Fruit fly (Drosophila melanogaster) whole organism, adult: ENCODE measurements around the gene Spn28B.

Experiments used
- CG11617 ChIP-seq: fragments of 200-800 bp; sonication (Bioruptor generic); optimal IDR thresholded peaks from 2 replicates; lab custom pipeline; 2017; ENCODE audit warnings: mild to moderate bottlenecking, missing biosample characterization, missing genetic modification reagents, missing genetic modification characterization
- CG12768 ChIP-seq: fragments of 200-800 bp; sonication (Bioruptor generic); optimal IDR thresholded peaks from 2 replicates; lab custom pipeline; 2017; ENCODE audit warnings: missing biosample characterization, missing genetic modification characterization, mild to moderate bottlenecking, moderate library complexity, missing genetic modification reagents
- CG14711 ChIP-seq: fragments of 200-800 bp; sonication (Bioruptor generic); optimal IDR thresholded peaks from 2 replicates; lab custom pipeline; 2018; ENCODE audit warnings: missing biosample characterization, mild to moderate bottlenecking, missing genetic modification characterization, moderate library complexity
- CG33017 ChIP-seq: fragments of 200-800 bp; sonication (Bioruptor generic); optimal IDR thresholded peaks from 2 replicates; lab custom pipeline; 2018; ENCODE audit warnings: missing biosample characterization, mild to moderate bottlenecking, missing genetic modification characterization, moderate library complexity
- CG5204 ChIP-seq: fragments of 200-800 bp; sonication (Bioruptor generic); optimal IDR thresholded peaks from 2 replicates; lab custom pipeline; 2016; ENCODE audit warnings: missing biosample characterization, missing genetic modification characterization
- CG7045 ChIP-seq: fragments of 200-800 bp; sonication (Bioruptor generic); optimal IDR thresholded peaks from 2 replicates; lab custom pipeline; 2017; ENCODE audit warnings: missing biosample characterization, mild to moderate bottlenecking, missing genetic modification characterization
- Clk ChIP-seq: fragments of 200-800 bp; sonication (Bioruptor generic); optimal IDR thresholded peaks from 2 replicates; lab custom pipeline; 2017; ENCODE audit warnings: missing biosample characterization, missing genetic modification characterization
- Mnt ChIP-seq: fragments of 200-800 bp; sonication (Bioruptor generic); optimal IDR thresholded peaks from 2 replicates; lab custom pipeline; 2016; ENCODE audit warnings: missing biosample characterization, mild to moderate bottlenecking, missing genetic modification characterization
- bab1 ChIP-seq: fragments of 200-800 bp; sonication (Bioruptor generic); optimal IDR thresholded peaks from 3 replicates; lab custom pipeline; 2019; ENCODE audit warnings: missing biosample characterization, mild to moderate bottlenecking, missing genetic modification characterization, moderate library complexity
- cic ChIP-seq: fragments of 200-800 bp; sonication (Bioruptor generic); optimal IDR thresholded peaks from 2 replicates; lab custom pipeline; 2017; ENCODE audit warnings: missing biosample characterization, mild to moderate bottlenecking, missing genetic modification characterization, moderate library complexity
- kay ChIP-seq: fragments of 200-800 bp; sonication (Bioruptor generic); peaks from one replicate; lab custom pipeline; 2016; ENCODE audit warnings: missing biosample characterization, missing genetic modification characterization, borderline replicate concordance

DNA sequence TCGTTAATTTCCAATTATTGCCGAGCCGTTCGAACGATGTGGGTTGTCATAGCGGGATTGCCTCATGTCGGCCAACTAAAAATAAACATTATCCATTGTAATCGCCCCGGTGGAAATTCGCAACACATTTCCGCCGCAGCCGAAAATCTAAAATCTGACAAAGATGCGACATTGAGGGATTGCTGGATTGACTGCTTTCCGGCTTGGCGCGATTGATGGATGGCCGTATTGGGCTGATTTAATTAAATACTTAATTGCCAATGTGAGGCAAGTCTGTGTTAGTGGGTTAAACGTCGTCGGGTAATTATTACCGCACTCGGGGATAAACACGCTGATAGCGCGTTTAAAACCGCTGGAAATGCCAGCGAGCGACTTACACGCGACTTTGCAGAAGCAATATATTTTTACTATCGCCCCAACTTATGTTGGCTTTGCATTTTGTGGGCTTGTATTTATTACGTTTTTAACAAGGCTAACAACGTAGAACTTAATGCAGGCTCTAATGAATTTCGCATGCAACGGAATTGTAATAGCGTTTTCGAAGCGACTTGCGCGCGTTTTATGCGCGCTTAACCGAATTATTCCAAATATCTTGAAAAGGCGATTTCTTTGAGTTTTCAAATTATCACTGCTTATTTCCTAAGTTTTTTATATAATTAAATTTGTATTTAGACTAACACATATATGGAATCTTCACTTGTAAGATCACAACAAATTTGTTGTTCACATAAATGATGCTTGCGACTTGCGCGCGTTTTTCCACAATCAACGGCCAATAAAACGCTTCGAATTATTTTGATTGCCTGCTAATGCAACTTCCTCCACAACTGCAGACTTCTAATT, 39.6 kb upstream of the Spn28B start:
- no peak for TF ChIP-seq CG33017 (tag; lab: Kevin White, UChicago)
- TF ChIP-seq CG11617 (GFP tag; lab: Kevin White, UChicago), result no peak
- TF ChIP-seq bab1 (GFP tag; lab: Kevin White, UChicago), result no peak
- no peak for TF ChIP-seq Mnt (GFP tag; lab: Kevin White, UChicago)
- no peak for TF ChIP-seq CG5204 (GFP tag; lab: Kevin White, UChicago)
- TF ChIP-seq Clk (GFP tag; lab: Kevin White, UChicago), result no peak
- TF ChIP-seq CG7045 (GFP tag; lab: Kevin White, UChicago), result no peak
- TF ChIP-seq CG14711, result no peak
- no peak for TF ChIP-seq kay (GFP tag; lab: Kevin White, UChicago)
- TF ChIP-seq cic (GFP tag; lab: Kevin White, UChicago), result no peak
- no peak for TF ChIP-seq CG12768 (GFP tag; lab: Kevin White, UChicago)
